Fruit fly (Drosophila melanogaster) whole organism, prepupa: ENCODE results near the gene CG42237.

Experiments used
- CG10631 ChIP-seq: fragments of 200-800 bp; sonication (Bioruptor generic); optimal IDR thresholded peaks from 2 replicates; lab custom pipeline; 2016; ENCODE audit warnings: missing biosample characterization, missing genetic modification characterization
- CG11294 ChIP-seq: fragments of 200-800 bp; sonication (Bioruptor generic); IDR thresholded peaks from 2 replicates; pipeline ENCODE4 v1.3.6; 2022; ENCODE audit warnings: missing biosample characterization, missing genetic modification characterization
- CG11762 ChIP-seq: fragments of 200-800 bp; sonication (Bioruptor generic); optimal IDR thresholded peaks from 3 replicates; lab custom pipeline; 2016; ENCODE audit warnings: missing biosample characterization, missing genetic modification characterization; ENCODE audit not compliant: insufficient read depth
- CG11902 ChIP-seq: fragments of 200-800 bp; sonication (Bioruptor generic); optimal IDR thresholded peaks from 3 replicates; lab custom pipeline; 2016; ENCODE audit warnings: missing biosample characterization, missing genetic modification characterization
- CG15336 ChIP-seq: fragments of 200-800 bp; sonication (Bioruptor generic); IDR thresholded peaks from 2 replicates; pipeline ENCODE4 v1.3.6; 2022; ENCODE audit warnings: missing biosample characterization, missing genetic modification characterization
- CG1621 ChIP-seq: fragments of 200-800 bp; sonication (Bioruptor generic); optimal IDR thresholded peaks from 3 replicates; lab custom pipeline; 2018; ENCODE audit warnings: missing biosample characterization, mild to moderate bottlenecking, missing genetic modification characterization
- CG16779 ChIP-seq: fragments of 200-800 bp; sonication (Bioruptor generic); optimal IDR thresholded peaks from 3 replicates; lab custom pipeline; 2017; ENCODE audit warnings: missing biosample characterization, mild to moderate bottlenecking, missing genetic modification characterization
- CG3032 ChIP-seq: fragments of 200-800 bp; optimal IDR thresholded peaks from 2 replicates; lab custom pipeline; 2019; ENCODE audit warnings: missing biosample characterization, mild to moderate bottlenecking, missing genetic modification characterization, moderate library complexity
- CG31627 ChIP-seq: fragments of 200-800 bp; sonication (Bioruptor generic); optimal IDR thresholded peaks from 3 replicates; lab custom pipeline; 2016; ENCODE audit warnings: missing biosample characterization, missing genetic modification characterization
- CG32006 ChIP-seq: fragments of 200-800 bp; sonication (Bioruptor generic); optimal IDR thresholded peaks from 3 replicates; lab custom pipeline; 2017; ENCODE audit warnings: missing biosample characterization, mild to moderate bottlenecking, missing genetic modification characterization
- CG34406 ChIP-seq: fragments of 200-800 bp; sonication (Bioruptor generic); optimal IDR thresholded peaks from 3 replicates; lab custom pipeline; 2016; ENCODE audit warnings: missing biosample characterization, missing genetic modification characterization
- CG3919 ChIP-seq: fragments of 200-800 bp; sonication (Bioruptor generic); optimal IDR thresholded peaks from 3 replicates; lab custom pipeline; 2016; ENCODE audit warnings: missing biosample characterization, missing genetic modification characterization
- CG4318 ChIP-seq: fragments of 200-800 bp; sonication (Bioruptor generic); optimal IDR thresholded peaks from 3 replicates; lab custom pipeline; 2017; ENCODE audit warnings: missing biosample characterization, mild to moderate bottlenecking, missing genetic modification characterization
- CG6163 ChIP-seq: fragments of 200-800 bp; sonication (Bioruptor generic); IDR thresholded peaks from 3 replicates; pipeline ENCODE4 v1.3.6; 2022; ENCODE audit warnings: missing biosample characterization, missing genetic modification characterization
- CG6276 ChIP-seq: fragments of 200-800 bp; sonication (Bioruptor generic); optimal IDR thresholded peaks from 2 replicates; lab custom pipeline; 2017; ENCODE audit warnings: missing biosample characterization, mild to moderate bottlenecking, missing genetic modification characterization
- CG6792 ChIP-seq: fragments of 200-800 bp; sonication (Bioruptor generic); optimal IDR thresholded peaks from 3 replicates; lab custom pipeline; 2016; ENCODE audit warnings: missing biosample characterization, missing genetic modification characterization
- CG8119 ChIP-seq: fragments of 200-800 bp; sonication (Bioruptor generic); IDR thresholded peaks from 3 replicates; pipeline ENCODE4 v1.3.6; 2022; ENCODE audit warnings: missing biosample characterization, missing genetic modification characterization
- CG8319 ChIP-seq: fragments of 200-800 bp; sonication (Bioruptor generic); optimal IDR thresholded peaks from 3 replicates; lab custom pipeline; 2016; ENCODE audit warnings: missing biosample characterization, missing genetic modification characterization
- CG9139 ChIP-seq: fragments of 200-800 bp; sonication (Bioruptor generic); optimal IDR thresholded peaks from 3 replicates; lab custom pipeline; 2017; ENCODE audit warnings: missing biosample characterization, mild to moderate bottlenecking, missing genetic modification characterization
- Eip78C ChIP-seq: fragments of 200-800 bp; sonication (Bioruptor generic); peaks from one replicate; lab custom pipeline; 2016; ENCODE audit warnings: missing biosample characterization, missing genetic modification characterization
- Eip93F ChIP-seq: fragments of 200-800 bp; sonication (Bioruptor generic); optimal IDR thresholded peaks from 2 replicates; lab custom pipeline; 2016; ENCODE audit warnings: missing biosample characterization, mild to moderate bottlenecking, missing genetic modification characterization
- Ets96B ChIP-seq: fragments of 200-800 bp; optimal IDR thresholded peaks from 2 replicates; lab custom pipeline; 2019; ENCODE audit warnings: missing biosample characterization, mild to moderate bottlenecking, missing genetic modification characterization, moderate library complexity
- Gug ChIP-seq: fragments of 200-800 bp; sonication (Bioruptor generic); IDR thresholded peaks from 2 replicates; pipeline ENCODE4 v1.3.6; 2022; ENCODE audit warnings: missing biosample characterization, missing genetic modification characterization
- Hr39 ChIP-seq: fragments of 200-800 bp; sonication (Bioruptor generic); optimal IDR thresholded peaks from 2 replicates; lab custom pipeline; 2016; ENCODE audit warnings: missing biosample characterization, missing genetic modification characterization
- Lpt ChIP-seq: fragments of 200-800 bp; sonication (Bioruptor generic); optimal IDR thresholded peaks from 3 replicates; lab custom pipeline; 2016; ENCODE audit warnings: missing biosample characterization, missing genetic modification characterization
- OdsH ChIP-seq: fragments of 200-800 bp; sonication (Bioruptor generic); optimal IDR thresholded peaks from 3 replicates; lab custom pipeline; 2016; ENCODE audit warnings: missing biosample characterization, missing genetic modification characterization
- Smox ChIP-seq: fragments of 200-800 bp; sonication (Bioruptor generic); optimal IDR thresholded peaks from 3 replicates; lab custom pipeline; 2016; ENCODE audit warnings: missing biosample characterization, missing genetic modification characterization
- Sox102F ChIP-seq: fragments of 200-800 bp; sonication (Bioruptor generic); optimal IDR thresholded peaks from 2 replicates; lab custom pipeline; 2016; ENCODE audit warnings: missing biosample characterization, mild to moderate bottlenecking, missing genetic modification characterization
- Sox14 ChIP-seq: fragments of 200-800 bp; sonication (Bioruptor generic); optimal IDR thresholded peaks from 3 replicates; lab custom pipeline; 2016; ENCODE audit warnings: missing biosample characterization, missing genetic modification characterization
- Sox15 ChIP-seq: fragments of 200-800 bp; sonication (Bioruptor generic); optimal IDR thresholded peaks from 3 replicates; lab custom pipeline; 2016; ENCODE audit warnings: missing biosample characterization, missing genetic modification characterization
- achi ChIP-seq: fragments of 200-800 bp; sonication (Bioruptor generic); optimal IDR thresholded peaks from 3 replicates; lab custom pipeline; 2016; ENCODE audit warnings: missing biosample characterization, missing genetic modification characterization
- cyc ChIP-seq: fragments of 200-800 bp; sonication (Bioruptor generic); optimal IDR thresholded peaks from 3 replicates; lab custom pipeline; 2016; ENCODE audit warnings: missing biosample characterization, missing genetic modification characterization
- dac ChIP-seq: fragments of 200-800 bp; sonication (Bioruptor generic); optimal IDR thresholded peaks from 2 replicates; lab custom pipeline; 2017; ENCODE audit warnings: missing biosample characterization, mild to moderate bottlenecking, missing genetic modification characterization
- dsx ChIP-seq: fragments of 200-800 bp; optimal IDR thresholded peaks from 3 replicates; lab custom pipeline; 2019; ENCODE audit warnings: missing biosample characterization, mild to moderate bottlenecking, missing genetic modification characterization, moderate library complexity; ENCODE audit not compliant: poor library complexity, severe bottlenecking
- eg ChIP-seq: fragments of 200-800 bp; sonication (Bioruptor generic); IDR thresholded peaks from 3 replicates; pipeline ENCODE4 v1.3.6; 2022; ENCODE audit warnings: missing biosample characterization, missing genetic modification characterization
- esn ChIP-seq: fragments of 200-800 bp; sonication (Bioruptor generic); optimal IDR thresholded peaks from 2 replicates; lab custom pipeline; 2016; ENCODE audit warnings: missing biosample characterization, mild to moderate bottlenecking, missing genetic modification characterization, moderate library complexity
- fd59A ChIP-seq: fragments of 200-800 bp; sonication (Bioruptor generic); optimal IDR thresholded peaks from 2 replicates; lab custom pipeline; 2017; ENCODE audit warnings: missing biosample characterization, mild to moderate bottlenecking, missing genetic modification characterization, missing genetic modification reagents
- fd85E ChIP-seq: fragments of 200-800 bp; sonication (Bioruptor generic); optimal IDR thresholded peaks from 3 replicates; lab custom pipeline; 2016; ENCODE audit warnings: missing biosample characterization, missing genetic modification characterization
- fkh ChIP-seq: fragments of 200-800 bp; sonication (Bioruptor generic); optimal IDR thresholded peaks from 3 replicates; lab custom pipeline; 2017; ENCODE audit warnings: missing biosample characterization, mild to moderate bottlenecking, missing genetic modification characterization, moderate library complexity
- net ChIP-seq: fragments of 200-800 bp; sonication (Bioruptor generic); optimal IDR thresholded peaks from 3 replicates; lab custom pipeline; 2016; ENCODE audit warnings: missing biosample characterization, missing genetic modification characterization
- pdm3 ChIP-seq: fragments of 200-800 bp; sonication (Bioruptor generic); optimal IDR thresholded peaks from 3 replicates; lab custom pipeline; 2016; ENCODE audit warnings: missing biosample characterization, missing genetic modification characterization
- salr ChIP-seq, 2 experiments: fragments of 200-800 bp; sonication (Bioruptor generic); optimal IDR thresholded peaks; 3 replicates each; lab custom pipeline; 2016 to 2018; ENCODE audit warnings: missing biosample characterization in 2 of 2, missing genetic modification characterization in 2 of 2, mild to moderate bottlenecking in 1 of 2
- ss ChIP-seq, 2 experiments: fragments of 200-800 bp; sonication (Bioruptor generic); optimal IDR thresholded peaks; 2 replicates in 1 of 2; 3 replicates in 1 of 2; lab custom pipeline; 2017 to 2018; ENCODE audit warnings: mild to moderate bottlenecking in 2 of 2, missing biosample characterization in 2 of 2, missing genetic modification characterization in 2 of 2, moderate library complexity in 1 of 2
- svp ChIP-seq: fragments of 200-800 bp; sonication (Bioruptor generic); peaks from one replicate; lab custom pipeline; 2016; ENCODE audit warnings: missing biosample characterization, missing genetic modification characterization
- topi ChIP-seq: fragments of 200-800 bp; sonication (Bioruptor generic); optimal IDR thresholded peaks from 3 replicates; lab custom pipeline; 2016; ENCODE audit warnings: missing biosample characterization, missing genetic modification characterization
- vri ChIP-seq: fragments of 200-800 bp; sonication (Bioruptor generic); optimal IDR thresholded peaks from 3 replicates; lab custom pipeline; 2016; ENCODE audit warnings: missing biosample characterization, mild to moderate bottlenecking, missing genetic modification characterization

The CG42237 gene

DNA sequence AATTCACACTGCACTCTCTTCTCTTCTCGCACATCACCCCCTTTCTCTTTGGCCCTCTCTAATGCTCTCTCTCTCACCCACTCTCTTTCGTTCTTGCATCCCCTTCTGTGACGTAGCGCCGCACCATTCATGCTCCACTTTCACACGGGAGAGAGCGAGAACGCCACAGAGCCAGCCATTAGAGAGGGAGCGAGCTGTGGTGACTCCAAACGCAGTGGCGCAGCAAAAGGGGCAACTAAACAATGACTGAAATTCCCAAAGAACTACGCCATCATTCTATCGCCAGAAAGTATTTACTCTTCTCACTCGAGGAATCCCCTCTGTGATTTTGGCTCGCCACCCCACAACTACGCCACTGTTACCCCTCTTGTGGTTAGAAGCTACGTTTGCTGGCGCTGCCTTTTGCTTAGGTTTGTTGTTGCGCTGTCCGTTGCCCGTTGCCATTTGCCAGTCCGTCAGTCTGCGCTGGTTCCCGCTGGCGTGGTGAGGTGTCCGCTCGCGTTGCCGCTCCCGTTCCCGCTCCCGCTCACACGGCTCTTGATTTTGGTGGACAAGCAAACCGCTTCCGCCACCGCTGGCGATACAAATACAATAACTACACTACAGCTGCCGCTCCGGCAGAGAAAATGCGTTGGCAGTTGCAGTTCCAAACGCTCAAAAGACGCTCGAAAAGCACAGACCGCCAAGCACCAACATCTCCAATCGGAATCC is 16.3 kb downstream of the CG42237 start (continued):
- TF ChIP-seq salr (GFP tag; optimal IDR thresholded peaks at IDR 0.05; lab: Kevin White, UChicago) (peak; percentile 91 to 96), CG16779 (tag; lab: Kevin White, UChicago) (peak; percentile 96), CG11762 (peak; percentile 96), CG34406 (GFP tag; lab: Kevin White, UChicago) (peak; percentile 95), CG9139 (GFP tag; lab: Kevin White, UChicago) (peak; percentile 76), achi (GFP tag; lab: Kevin White, UChicago) (peak; percentile 97), Ets96B (peak; percentile 91), esn (peak; percentile 99), topi (peak; percentile 98), CG31627 (GFP tag; lab: Kevin White, UChicago) (peak; percentile 99), CG32006 (GFP tag; lab: Kevin White, UChicago) (peak; percentile 99), CG4318 (GFP tag; lab: Kevin White, UChicago) (peak; percentile 99), eg (GFP tag; lab: Robert Waterston, UW) (peak; percentile 100), dac (GFP tag; lab: Kevin White, UChicago) (peak; percentile 99), Smox (GFP tag; lab: Kevin White, UChicago) (peak; percentile 98), CG10631 (GFP tag; lab: Kevin White, UChicago) (peak; percentile 98)

DNA sequence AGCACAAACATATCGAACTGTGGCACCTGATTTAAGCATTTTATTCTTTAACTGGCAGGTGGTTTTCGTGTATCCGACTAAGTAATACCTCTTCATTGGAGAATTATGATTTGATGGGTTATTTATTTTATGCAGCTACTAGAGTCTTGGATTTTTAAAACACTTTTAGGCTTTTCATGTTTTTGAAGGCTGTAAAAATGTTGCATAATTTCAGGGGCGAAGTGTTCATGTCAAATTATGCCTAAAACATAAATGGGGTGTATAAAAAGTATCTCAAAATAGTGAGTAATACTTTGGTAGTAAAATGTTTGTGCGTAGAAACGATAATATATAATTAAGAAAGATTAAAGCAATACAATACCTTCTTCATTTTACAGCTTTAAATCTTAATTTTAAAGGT is 19.9 kb downstream of the CG42237 start:
- no peak for TF ChIP-seq Hr39
- TF ChIP-seq CG34406 (GFP tag; lab: Kevin White, UChicago) = no peak
- TF ChIP-seq Gug = no peak
- TF ChIP-seq, all 60 proteins: peak for 0

DNA sequence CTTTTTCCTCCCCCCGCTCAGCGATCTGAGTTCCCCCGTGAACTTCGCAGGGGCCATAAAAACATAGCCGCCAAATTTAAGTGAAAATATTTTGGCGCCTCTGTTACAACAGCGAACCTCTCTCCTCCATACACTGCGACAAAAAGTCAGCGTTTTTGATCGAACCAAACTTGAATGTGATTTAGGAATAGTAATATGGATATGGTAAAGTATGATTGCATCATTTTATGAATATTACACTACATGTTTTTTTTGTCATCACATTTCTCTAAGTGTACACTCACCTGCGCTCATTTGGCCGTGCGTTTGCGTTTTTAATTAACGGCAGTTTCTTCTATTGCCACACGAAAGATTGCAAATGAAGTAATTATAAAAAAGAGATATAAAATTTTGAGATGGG is 20.8 kb downstream of the CG42237 start:
- TF ChIP-seq fd59A (GFP tag; lab: Kevin White, UChicago) (no peak), CG34406 (GFP tag; lab: Kevin White, UChicago) (peak; percentile 65), CG4318 (GFP tag; lab: Kevin White, UChicago) (peak; percentile 48), CG15336 (GFP tag; lab: Robert Waterston, UW) (peak; percentile 77), fd85E (no peak), achi (GFP tag; lab: Kevin White, UChicago) (peak; percentile 56), dsx (no peak), svp (GFP tag; lab: Kevin White, UChicago) (peak; percentile 83), eg (GFP tag; lab: Robert Waterston, UW) (peak; percentile 80), CG6792 (GFP tag; lab: Kevin White, UChicago) (peak; percentile 41), CG6163 (GFP tag; lab: Robert Waterston, UW) (peak; percentile 73), CG3919 (GFP tag; lab: Kevin White, UChicago) (peak; percentile 72), CG11294 (GFP tag; lab: Robert Waterston, UW) (no peak), CG8319 (GFP tag; lab: Kevin White, UChicago) (peak; percentile 43), vri (no peak), Gug (no peak; the same call in 1 of the 2 replicates), Eip78C (GFP tag; lab: Kevin White, UChicago) (peak; percentile 86), dac (GFP tag; lab: Kevin White, UChicago) (peak; percentile 47), cyc (GFP tag; lab: Kevin White, UChicago) (peak; percentile 53), CG8119 (GFP tag; lab: Robert Waterston, UW) (peak; percentile 73), CG6276 (peak; percentile 67), Sox15 (peak; percentile 35), CG3032 (no peak), fkh (no peak), ss (GFP tag; optimal IDR thresholded peaks at IDR 0.05; lab: Kevin White, UChicago) (no peak), OdsH (GFP tag; lab: Kevin White, UChicago) (peak; percentile 66), CG11762 (peak; percentile 34), Lpt (GFP tag; lab: Kevin White, UChicago) (peak; percentile 27), net (GFP tag; lab: Kevin White, UChicago) (peak; percentile 65), Sox102F (peak; percentile 36), pdm3 (GFP tag; lab: Kevin White, UChicago) (peak; percentile 62), Eip93F (GFP tag; lab: Kevin White, UChicago) (no peak), Sox14 (peak; percentile 35), CG11902 (no peak), CG1621 (tag; lab: Kevin White, UChicago) (no peak), CG31627 (GFP tag; lab: Kevin White, UChicago) (peak; percentile 55), CG10631 (GFP tag; lab: Kevin White, UChicago) (no peak)
